Worm (Caenorhabditis elegans): ENCODE results near the gene srw-89.

DNA sequence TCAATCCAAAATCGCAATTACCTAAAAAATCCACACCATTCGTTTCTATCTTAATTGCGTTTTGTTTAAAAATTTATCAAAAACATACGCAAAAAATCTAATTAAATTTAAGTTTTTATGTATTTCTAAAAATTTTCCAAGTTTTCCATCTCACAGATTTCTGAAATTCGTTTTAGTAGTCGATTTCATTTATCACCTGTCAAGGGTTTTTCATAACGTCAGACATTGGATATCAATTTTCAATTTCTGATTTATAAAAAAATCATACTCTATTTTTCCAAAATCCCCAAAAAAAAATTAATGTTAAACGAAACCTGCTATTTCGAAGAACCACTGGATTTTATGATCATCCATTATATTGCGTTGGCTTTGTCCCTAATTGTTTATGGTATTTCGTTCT lies 6.7 kb upstream of the srw-89 start, which contains the start of gene srh-4:
- TF ChIP-seq ttx-3 (tag; optimal IDR thresholded peaks at IDR 0.05): no peak
- TF ChIP-seq ceh-6 (GFP tag; optimal IDR thresholded peaks at IDR 0.05): no peak
- no peak for TF ChIP-seq dve-1 (tag; optimal IDR thresholded peaks at IDR 0.05)
- no peak for TF ChIP-seq rnt-1 (tag; optimal IDR thresholded peaks at IDR 0.05)
- no peak for TF ChIP-seq T23F11.4 (GFP tag; optimal IDR thresholded peaks at IDR 0.05)
- TF ChIP-seq hlh-15 (tag; optimal IDR thresholded peaks at IDR 0.05): no peak
- TF ChIP-seq ets-4 (tag; optimal IDR thresholded peaks at IDR 0.05): no peak
- no peak for TF ChIP-seq tbx-2 (tag; optimal IDR thresholded peaks at IDR 0.05)
